Worm (Caenorhabditis elegans) whole organism, L1 larva: Measurements from ENCODE around the gene F59F5.7.
A peak's percentile ranks its signal among the peaks of the same experiment; 100 is the strongest.

Source experiments
- C16A3.4 ChIP-seq: fragments of 150-350 bp; optimal IDR thresholded peaks from 2 replicates; lab custom pipeline; 2014; ENCODE audit warnings: missing biosample characterization, missing genetic modification characterization
- blmp-1 ChIP-seq: fragments of 150-350 bp; optimal IDR thresholded peaks from 2 replicates; lab custom pipeline; 2014; ENCODE audit warnings: missing biosample characterization, missing genetic modification characterization
- ceh-63 ChIP-seq: fragments of 200-800 bp; sonication (Bioruptor generic); optimal IDR thresholded peaks from 2 replicates; lab custom pipeline; 2018; ENCODE audit warnings: mild to moderate bottlenecking, missing genetic modification characterization, missing compliant biosample characterization
- ceh-8 ChIP-seq: fragments of 200-800 bp; sonication (Bioruptor generic); optimal IDR thresholded peaks from 2 replicates; lab custom pipeline; 2018; ENCODE audit warnings: mild to moderate bottlenecking, missing genetic modification characterization, moderate library complexity, missing compliant biosample characterization
- ceh-88 ChIP-seq: fragments of 200-800 bp; sonication (Bioruptor generic); IDR thresholded peaks from 2 replicates; pipeline ENCODE4 v1.3.6; 2022; ENCODE audit warnings: missing genetic modification characterization, missing compliant biosample characterization
- ceh-90 ChIP-seq: sonication (generic microtip); optimal IDR thresholded peaks from 2 replicates; lab custom pipeline; 2016; ENCODE audit warnings: missing genetic modification characterization, missing compliant biosample characterization
- dpl-1 ChIP-seq, 3 experiments: fragments of 150-350 bp in 2 of 3; sonication (generic microtip) in 1 of 3; optimal IDR thresholded peaks; 2 replicates each; lab custom pipeline; 2014 to 2017; ENCODE audit warnings: missing biosample characterization in 3 of 3, missing genetic modification characterization in 3 of 3, missing genetic modification reagents in 3 of 3
- dsc-1 ChIP-seq: sonication (generic microtip); optimal IDR thresholded peaks from 2 replicates; lab custom pipeline; 2016; ENCODE audit warnings: mild to moderate bottlenecking, missing genetic modification characterization, missing compliant biosample characterization
- efl-1 ChIP-seq, 4 experiments: fragments of 150-350 bp; optimal IDR thresholded peaks in 3 of 4; peaks in 1 of 4; 1 replicate in 1 of 4; 2 replicates in 3 of 4; lab custom pipeline; 2014; ENCODE audit warnings: missing biosample characterization in 2 of 4, missing genetic modification characterization in 2 of 4, missing genetic modification reagents in 2 of 4
- efl-3 ChIP-seq: fragments of 200-800 bp; sonication (Bioruptor generic); optimal IDR thresholded peaks from 2 replicates; lab custom pipeline; 2018; ENCODE audit warnings: mild to moderate bottlenecking, missing genetic modification characterization, missing compliant biosample characterization
- egl-13 ChIP-seq: sonication (generic microtip); optimal IDR thresholded peaks from 2 replicates; lab custom pipeline; 2016; ENCODE audit warnings: missing genotype, missing genetic modification reagents, missing genetic modification characterization, missing compliant biosample characterization
- elt-2 ChIP-seq: sonication (generic microtip); optimal IDR thresholded peaks from 2 replicates; lab custom pipeline; 2016; ENCODE audit warnings: missing genetic modification characterization, mild to moderate bottlenecking, inconsistent platforms, missing compliant biosample characterization, missing genetic modification reagents
- ets-5 ChIP-seq: fragments of 200-800 bp; sonication (Bioruptor generic); IDR thresholded peaks from 2 replicates; pipeline ENCODE4 v1.3.6; 2022; ENCODE audit warnings: missing genetic modification characterization, missing compliant biosample characterization
- fos-1 ChIP-seq: fragments of 150-350 bp; optimal IDR thresholded peaks from 2 replicates; lab custom pipeline; 2014; ENCODE audit warnings: missing biosample characterization, missing genetic modification characterization
- hpl-2 ChIP-seq: fragments of 150-350 bp; optimal IDR thresholded peaks from 2 replicates; lab custom pipeline; 2014; ENCODE audit warnings: missing biosample characterization, missing genetic modification reagents, missing genetic modification characterization
- isw-1 ChIP-seq: fragments of 200-800 bp; sonication (Bioruptor generic); IDR thresholded peaks from 2 replicates; pipeline ENCODE4 v1.3.6; 2022; ENCODE audit warnings: missing genetic modification characterization, missing compliant biosample characterization
- jun-1 ChIP-seq: fragments of 150-350 bp; optimal IDR thresholded peaks from 2 replicates; lab custom pipeline; 2014; ENCODE audit warnings: missing biosample characterization, missing genetic modification reagents, missing genetic modification characterization
- lin-14 ChIP-seq: fragments of 200-800 bp; sonication (Bioruptor generic); optimal IDR thresholded peaks from 2 replicates; lab custom pipeline; 2018; ENCODE audit warnings: mild to moderate bottlenecking, missing genetic modification characterization, moderate library complexity, missing compliant biosample characterization
- lin-15B ChIP-seq: fragments of 150-350 bp; sonication (generic microtip); optimal IDR thresholded peaks from 3 replicates; lab custom pipeline; 2014; ENCODE audit warnings: missing biosample characterization, missing genetic modification characterization
- lin-35 ChIP-seq, 2 experiments: fragments of 150-350 bp; optimal IDR thresholded peaks; 2 replicates each; lab custom pipeline; 2014; ENCODE audit warnings: missing biosample characterization in 2 of 2, missing genetic modification characterization in 2 of 2, missing genetic modification reagents in 2 of 2
- lsy-2 ChIP-seq, 2 experiments: fragments of 150-350 bp; optimal IDR thresholded peaks; 2 replicates each; lab custom pipeline; 2014; ENCODE audit warnings: missing biosample characterization in 2 of 2, missing genetic modification characterization in 2 of 2
- mab-9 ChIP-seq: fragments of 200-800 bp; sonication (Bioruptor generic); IDR thresholded peaks from 2 replicates; pipeline ENCODE4 v1.3.6; 2022; ENCODE audit warnings: missing genetic modification reagents, missing genetic modification characterization, missing compliant biosample characterization
- mdl-1 ChIP-seq, 2 experiments: fragments of 150-350 bp; optimal IDR thresholded peaks; 2 replicates each; lab custom pipeline; 2014 to 2017; ENCODE audit warnings: missing biosample characterization in 2 of 2, missing genetic modification characterization in 2 of 2, inconsistent platforms in 1 of 2
- mef-2 ChIP-seq: fragments of 150-350 bp; optimal IDR thresholded peaks from 2 replicates; lab custom pipeline; 2014; ENCODE audit warnings: missing biosample characterization, missing genetic modification characterization
- nhr-12 ChIP-seq: sonication (generic microtip); optimal IDR thresholded peaks from 2 replicates; lab custom pipeline; 2017; ENCODE audit warnings: missing biosample characterization, missing genetic modification characterization
- nhr-19 ChIP-seq: fragments of 200-800 bp; sonication (Bioruptor generic); conservative IDR thresholded peaks from 2 replicates; pipeline ENCODE4 v1.3.6; 2022; ENCODE audit warnings: missing genetic modification characterization, missing compliant biosample characterization
- nhr-20 ChIP-seq: sonication (generic microtip); optimal IDR thresholded peaks from 2 replicates; lab custom pipeline; 2016; ENCODE audit warnings: mild to moderate bottlenecking, missing genetic modification characterization, missing compliant biosample characterization
- nhr-47 ChIP-seq: sonication (generic microtip); optimal IDR thresholded peaks from 2 replicates; lab custom pipeline; 2016; ENCODE audit warnings: mild to moderate bottlenecking, missing genetic modification characterization, moderate library complexity, missing compliant biosample characterization
- nhr-71 ChIP-seq: sonication (generic microtip); optimal IDR thresholded peaks from 2 replicates; lab custom pipeline; 2016; ENCODE audit warnings: mild to moderate bottlenecking, missing genetic modification characterization, moderate library complexity, missing compliant biosample characterization
- nhr-76 ChIP-seq: sonication (generic microtip); optimal IDR thresholded peaks from 2 replicates; lab custom pipeline; 2017; ENCODE audit warnings: missing biosample characterization, missing genetic modification characterization
- nhr-77 ChIP-seq: fragments of 150-350 bp; optimal IDR thresholded peaks from 2 replicates; lab custom pipeline; 2014; ENCODE audit warnings: missing biosample characterization, missing genetic modification characterization
- nhr-84 ChIP-seq: sonication (generic microtip); optimal IDR thresholded peaks from 2 replicates; lab custom pipeline; 2017; ENCODE audit warnings: missing biosample characterization, missing genetic modification characterization
- nhr-85 ChIP-seq: sonication (generic microtip); peaks from one replicate; lab custom pipeline; 2016; ENCODE audit warnings: missing genetic modification characterization, inconsistent platforms, missing compliant biosample characterization
- pag-3 ChIP-seq: sonication (generic microtip); optimal IDR thresholded peaks from 2 replicates; lab custom pipeline; 2017; ENCODE audit warnings: missing genetic modification characterization, mild to moderate bottlenecking, missing compliant biosample characterization, antibody characterized with exemption, borderline replicate concordance; ENCODE audit not compliant: insufficient read depth
- rnt-1 ChIP-seq: sonication (generic microtip); optimal IDR thresholded peaks from 2 replicates; lab custom pipeline; 2016; ENCODE audit warnings: mild to moderate bottlenecking, missing genetic modification characterization, moderate library complexity, missing compliant biosample characterization
- snpc-4 ChIP-seq: fragments of 150-350 bp; optimal IDR thresholded peaks from 2 replicates; lab custom pipeline; 2014; ENCODE audit warnings: missing biosample characterization, missing genetic modification characterization
- snu-23 ChIP-seq: sonication (generic microtip); optimal IDR thresholded peaks from 2 replicates; lab custom pipeline; 2016; ENCODE audit warnings: missing genetic modification characterization, missing compliant biosample characterization
- sptf-1 ChIP-seq: fragments of 150-350 bp; optimal IDR thresholded peaks from 2 replicates; lab custom pipeline; 2014; ENCODE audit warnings: missing biosample characterization, missing genetic modification characterization
- unc-30 ChIP-seq: sonication (generic microtip); optimal IDR thresholded peaks from 2 replicates; lab custom pipeline; 2017; ENCODE audit warnings: missing biosample characterization, missing genetic modification characterization
- unc-62 ChIP-seq: fragments of 150-350 bp; optimal IDR thresholded peaks from 2 replicates; lab custom pipeline; 2014; ENCODE audit warnings: missing biosample characterization, missing genetic modification reagents, missing genetic modification characterization
- vab-15 ChIP-seq: sonication (generic microtip); optimal IDR thresholded peaks from 2 replicates; lab custom pipeline; 2017; ENCODE audit warnings: missing genotype, mild to moderate bottlenecking, missing genetic modification characterization, missing compliant biosample characterization
- zag-1 ChIP-seq: fragments of 150-350 bp; optimal IDR thresholded peaks from 2 replicates; lab custom pipeline; 2014; ENCODE audit warnings: missing biosample characterization, missing genetic modification characterization
- ztf-4 ChIP-seq: fragments of 150-350 bp; optimal IDR thresholded peaks from 2 replicates; lab custom pipeline; 2014; ENCODE audit warnings: missing biosample characterization, missing genetic modification characterization

The F59F5.7 gene

DNA sequence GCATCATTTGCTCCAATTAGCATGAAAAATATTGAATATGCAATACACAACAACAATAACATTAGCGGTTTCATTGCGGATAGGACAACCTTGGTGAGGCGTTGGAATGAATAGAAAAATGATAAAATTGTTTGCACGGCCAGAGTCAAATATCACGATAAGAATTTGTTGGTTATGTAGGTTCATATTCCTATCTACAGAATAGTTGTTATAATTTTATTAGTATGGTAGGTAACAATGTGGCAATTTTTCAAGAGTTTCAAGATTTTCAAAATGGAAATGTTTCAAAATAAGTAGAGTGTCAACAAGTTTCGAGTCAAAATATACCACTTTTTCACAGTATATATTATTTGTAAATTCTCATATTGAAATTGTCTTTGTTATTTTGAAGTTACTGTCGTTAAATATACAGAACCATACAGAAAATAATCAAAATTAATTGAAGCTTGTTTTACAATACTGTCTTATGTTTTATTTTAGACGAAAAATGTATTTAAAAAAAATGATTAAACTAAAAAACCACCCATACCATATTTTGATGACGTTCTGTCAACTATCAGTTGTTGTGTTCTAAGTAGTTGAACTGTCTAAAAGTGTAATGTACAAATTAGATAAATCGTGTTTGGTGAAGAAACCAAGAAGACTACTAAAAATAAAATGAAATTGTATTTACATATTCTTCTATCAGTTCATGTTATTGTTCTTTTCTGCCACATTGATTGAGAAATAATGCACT is 16.8 kb upstream of the F59F5.7 start, which contains the start of the genes F59F5.3 and F59F5.4:
Gene F59F5.3 (minus strand): TSS at position 101 of the 736 bp plus-strand sequence.
Gene F59F5.4 (plus strand): TSS at position 686 of the 736 bp plus-strand sequence.
- peak; percentile 19 for TF ChIP-seq elt-2 (tag; lab: Kevin White, UChicago)
- no peak for TF ChIP-seq ceh-88 (GFP tag; lab: Robert Waterston, UW)

ce11 chrX:10545716-10546115 is 13.6 kb upstream of the F59F5.7 start, which contains the start of gene F59F5.5:
Gene F59F5.5, plus strand, starts transcription at chrX:10546016.
- TF ChIP-seq rnt-1 (no peak), nhr-20 (no peak), pag-3 (tag; lab: Kevin White, UChicago) (no peak), ets-5 (no peak), nhr-19 (GFP tag; lab: Robert Waterston, UW) (no peak), nhr-71 (no peak), ceh-63 (no peak), efl-1 (optimal IDR thresholded peaks at IDR 0.05; lab: Kevin White, UChicago) (no peak), efl-1 (GFP tag; optimal IDR thresholded peaks at IDR 0.05 in 1 of 2; lab: Kevin White, UChicago) (no peak)

- TF ChIP-seq efl-1 (optimal IDR thresholded peaks at IDR 0.05; lab: Kevin White, UChicago) (no peak), efl-1 (GFP tag; optimal IDR thresholded peaks at IDR 0.05 in 1 of 2; lab: Kevin White, UChicago) (peak in 1 of 2 experiments; percentile 46), nhr-84 (tag; lab: Kevin White, UChicago) (no peak), lin-14 (peak; percentile 29), unc-30 (tag; lab: Kevin White, UChicago) (no peak), mef-2 (tag; lab: Kevin White, UChicago) (no peak), snu-23 (no peak), lin-35 (GFP tag; optimal IDR thresholded peaks at IDR 0.05; lab: Kevin White, UChicago) (no peak), nhr-19 (GFP tag; lab: Robert Waterston, UW) (no peak), ceh-8 (peak; percentile 52), egl-13 (tag; lab: Kevin White, UChicago) (no peak), nhr-12 (tag; lab: Kevin White, UChicago) (no peak), jun-1 (tag; lab: Kevin White, UChicago) (no peak), ztf-4 (tag; lab: Kevin White, UChicago) (no peak), dsc-1 (no peak), lsy-2 (tag; optimal IDR thresholded peaks at IDR 0.05; lab: Kevin White, UChicago) (no peak), isw-1 (GFP tag; lab: Robert Waterston, UW) (no peak), nhr-77 (tag; lab: Kevin White, UChicago) (no peak), zag-1 (tag; lab: Kevin White, UChicago) (no peak), ets-5 (no peak), sptf-1 (tag; lab: Kevin White, UChicago) (no peak)
- TF ChIP-seq, all 84 proteins: peak for 3
These were observed 6.3 kb upstream of the F59F5.7 start for ce11 chrX:10553048-10553447.

- peak; percentile 86 for TF ChIP-seq snu-23
- TF ChIP-seq nhr-19 (GFP tag; lab: Robert Waterston, UW) = peak; percentile 70
- no peak for TF ChIP-seq unc-62 (GFP tag; lab: Kevin White, UChicago)
- no peak for TF ChIP-seq vab-15 (tag; lab: Kevin White, UChicago)
- peak; percentile 43 to 70 for TF ChIP-seq lsy-2 (tag; optimal IDR thresholded peaks at IDR 0.05; lab: Kevin White, UChicago)
- TF ChIP-seq mab-9 = no peak
- TF ChIP-seq blmp-1 (tag; lab: Kevin White, UChicago) = peak; percentile 65
- peak; percentile 13 to 47 (median 32) for TF ChIP-seq dpl-1 (GFP tag; optimal IDR thresholded peaks at IDR 0.05; lab: Kevin White, UChicago)
- peak; percentile 23 for TF ChIP-seq ceh-8
- no peak for TF ChIP-seq unc-30 (tag; lab: Kevin White, UChicago)
- no peak for TF ChIP-seq lin-15B (tag; lab: Kevin White, UChicago)
- peak; percentile 74 for TF ChIP-seq nhr-77 (tag; lab: Kevin White, UChicago)
- TF ChIP-seq dsc-1 = peak; percentile 83
- TF ChIP-seq ceh-90 = no peak
- no peak for TF ChIP-seq efl-3 (GFP tag; lab: Kevin White, UChicago)
- no peak for TF ChIP-seq nhr-76 (tag; lab: Kevin White, UChicago)
- peak in 1 of 2 experiments; percentile 15 for TF ChIP-seq mdl-1 (tag; optimal IDR thresholded peaks at IDR 0.05; lab: Kevin White, UChicago)
- no peak for TF ChIP-seq snpc-4 (tag; lab: Kevin White, UChicago)
- peak; percentile 45 for TF ChIP-seq C16A3.4 (tag; lab: Kevin White, UChicago)
- TF ChIP-seq nhr-85 (tag; lab: Kevin White, UChicago) = peak; percentile 79
- TF ChIP-seq nhr-47 (tag; lab: Kevin White, UChicago) = peak; percentile 75
- peak; percentile 41 for TF ChIP-seq fos-1
- TF ChIP-seq hpl-2 (GFP tag; lab: Kevin White, UChicago) = no peak
- peak; percentile 90 for TF ChIP-seq nhr-71
These were observed 3.9 kb upstream of the F59F5.7 start, which contains the start of gene syd-2 for ce11 chrX:10555189-10555964. Gene syd-2, minus strand, starts transcription at chrX:10555239.
